Fruit fly (Drosophila melanogaster): Measurements from ENCODE around the gene Uros1.

DNA sequence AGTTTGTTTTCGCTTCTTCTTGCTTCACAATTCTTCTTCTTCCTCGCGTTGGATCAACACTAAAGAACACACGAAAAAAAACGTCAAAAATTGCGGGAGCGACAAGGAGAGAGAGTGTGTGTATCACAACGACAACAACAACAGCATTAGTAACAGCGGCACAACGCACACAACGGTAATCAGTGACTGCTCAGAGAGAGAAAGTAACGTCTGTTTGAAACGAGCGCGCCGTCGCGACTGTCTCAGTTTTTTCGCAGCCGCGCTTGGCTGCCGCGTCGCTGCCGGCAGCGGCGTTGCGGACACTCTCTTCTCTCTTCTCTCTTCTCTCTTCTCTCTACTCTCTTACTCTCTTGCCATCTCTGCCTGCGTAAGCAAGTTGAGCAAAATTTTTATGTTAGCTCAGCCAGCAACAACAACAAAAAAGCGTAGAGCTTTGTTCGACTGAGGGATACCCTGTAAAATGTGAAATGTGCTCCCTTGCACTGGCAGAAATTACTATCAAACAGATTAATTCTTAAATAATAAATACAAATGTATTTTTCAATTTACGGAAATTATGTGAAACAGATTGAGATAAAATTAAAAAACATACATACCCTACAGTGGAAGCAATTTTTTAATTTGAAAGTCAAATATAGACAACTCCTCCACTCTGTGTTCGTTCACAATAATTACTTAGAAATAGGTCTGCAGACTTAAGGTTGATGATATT, 8.3 kb downstream of the Uros1 start:
- TF ChIP-seq CTCF (optimal IDR thresholded peaks at IDR 0.05) (no peak), CG8478 (optimal IDR thresholded peaks at IDR 0.05) (no peak)

All from S2 (cell line).